Fruit fly (Drosophila melanogaster) whole organism, embryonic: ENCODE measurements around the gene CG12947.

Experiments
- Bteb2 ChIP-seq: fragments of 200-800 bp; sonication (Bioruptor generic); optimal IDR thresholded peaks from 2 replicates; lab custom pipeline; 2016; ENCODE audit warnings: missing biosample characterization, missing genetic modification characterization
- CG10321 ChIP-seq: fragments of 200-800 bp; sonication (Bioruptor generic); IDR thresholded peaks from 2 replicates; pipeline ENCODE4 v1.3.6; 2022; ENCODE audit warnings: missing biosample characterization, missing genetic modification characterization
- CG10979 ChIP-seq: fragments of 200-800 bp; sonication (Bioruptor generic); optimal IDR thresholded peaks from 2 replicates; lab custom pipeline; 2018; ENCODE audit warnings: missing biosample characterization, mild to moderate bottlenecking, missing genetic modification characterization, moderate library complexity
- CG11247 ChIP-seq: fragments of 200-800 bp; sonication (Bioruptor generic); IDR thresholded peaks from 2 replicates; pipeline ENCODE4 v1.3.6; 2022; ENCODE audit warnings: missing biosample characterization, missing genetic modification characterization
- CG12659 ChIP-seq: fragments of 200-800 bp; sonication (Bioruptor generic); optimal IDR thresholded peaks from 3 replicates; lab custom pipeline; 2017; ENCODE audit warnings: mild to moderate bottlenecking, missing biosample characterization, missing genetic modification reagents, missing genetic modification characterization
- CG12942 ChIP-seq: fragments of 200-800 bp; sonication (Bioruptor generic); optimal IDR thresholded peaks from 3 replicates; lab custom pipeline; 2016; ENCODE audit warnings: missing biosample characterization, missing genetic modification characterization
- CG15073 ChIP-seq: fragments of 200-800 bp; sonication (Bioruptor generic); optimal IDR thresholded peaks from 2 replicates; lab custom pipeline; 2016; ENCODE audit warnings: missing biosample characterization, missing genetic modification characterization
- CG1647 ChIP-seq: fragments of 200-800 bp; sonication (Bioruptor generic); optimal IDR thresholded peaks from 3 replicates; lab custom pipeline; 2016; ENCODE audit warnings: missing biosample characterization, missing genetic modification characterization
- CG17186 ChIP-seq: fragments of 200-800 bp; sonication (Bioruptor generic); optimal IDR thresholded peaks from 3 replicates; lab custom pipeline; 2017; ENCODE audit warnings: missing biosample characterization, missing genetic modification reagents, missing genetic modification characterization
- CG17328 ChIP-seq: fragments of 200-800 bp; sonication (Bioruptor generic); IDR thresholded peaks from 2 replicates; pipeline ENCODE4 v1.3.6; 2022; ENCODE audit warnings: missing biosample characterization, missing genetic modification characterization
- CG18011 ChIP-seq: fragments of 200-800 bp; sonication (Bioruptor generic); optimal IDR thresholded peaks from 2 replicates; lab custom pipeline; 2017; ENCODE audit warnings: missing biosample characterization, missing genetic modification characterization, mild to moderate bottlenecking, moderate library complexity, missing genotype
- CG2116 ChIP-seq: fragments of 200-800 bp; sonication (Bioruptor generic); optimal IDR thresholded peaks from 3 replicates; lab custom pipeline; 2018; ENCODE audit warnings: missing biosample characterization, mild to moderate bottlenecking, missing genetic modification characterization
- CG2120 ChIP-seq: fragments of 200-800 bp; sonication (Bioruptor generic); optimal IDR thresholded peaks from 3 replicates; lab custom pipeline; 2016; ENCODE audit warnings: missing biosample characterization, missing genetic modification characterization
- CG3065 ChIP-seq: fragments of 200-800 bp; sonication (Bioruptor generic); optimal IDR thresholded peaks from 2 replicates; lab custom pipeline; 2016; ENCODE audit warnings: missing biosample characterization, missing genetic modification characterization
- CG31224 ChIP-seq: fragments of 200-800 bp; sonication (Bioruptor generic); IDR thresholded peaks from 2 replicates; pipeline ENCODE4 v1.3.6; 2022; ENCODE audit warnings: missing biosample characterization, missing genetic modification characterization
- CG32767 ChIP-seq: fragments of 200-800 bp; sonication (Bioruptor generic); IDR thresholded peaks from 2 replicates; pipeline ENCODE4 v1.3.6; 2022; ENCODE audit warnings: missing biosample characterization, missing genetic modification characterization
- CG4854 ChIP-seq: fragments of 200-800 bp; sonication (Bioruptor generic); optimal IDR thresholded peaks from 2 replicates; lab custom pipeline; 2016; ENCODE audit warnings: missing biosample characterization, missing genetic modification characterization, inconsistent platforms
- CG6791 ChIP-seq: fragments of 200-800 bp; sonication (Bioruptor generic); IDR thresholded peaks from 3 replicates; pipeline ENCODE4 v1.3.6; 2022; ENCODE audit warnings: missing biosample characterization, missing genetic modification characterization; ENCODE audit not compliant: partially characterized antibody
- CG7271 ChIP-seq: fragments of 200-800 bp; sonication (Bioruptor generic); optimal IDR thresholded peaks from 2 replicates; lab custom pipeline; 2018; ENCODE audit warnings: missing biosample characterization, mild to moderate bottlenecking, missing genetic modification characterization, moderate library complexity
- CG8290 ChIP-seq, 3 experiments: fragments of 200-800 bp; sonication (Bioruptor generic); optimal IDR thresholded peaks; 2 replicates each; lab custom pipeline; 2016 to 2019; ENCODE audit warnings: missing biosample characterization in 3 of 3, missing genetic modification characterization in 3 of 3, mild to moderate bottlenecking in 2 of 3, moderate library complexity in 1 of 3
- CG9437 ChIP-seq: fragments of 200-800 bp; sonication (Bioruptor generic); optimal IDR thresholded peaks from 2 replicates; lab custom pipeline; 2018; ENCODE audit warnings: missing biosample characterization, mild to moderate bottlenecking, missing genetic modification characterization
- Camta ChIP-seq: fragments of 200-800 bp; sonication (Bioruptor generic); optimal IDR thresholded peaks from 2 replicates; lab custom pipeline; 2016; ENCODE audit warnings: missing biosample characterization, missing genetic modification characterization
- HLH4C ChIP-seq: fragments of 200-800 bp; sonication (Bioruptor generic); IDR thresholded peaks from 3 replicates; pipeline ENCODE4 v1.3.6; 2022; ENCODE audit warnings: missing biosample characterization, missing genetic modification characterization; ENCODE audit not compliant: partially characterized antibody
- Med ChIP-seq: fragments of 200-800 bp; sonication (Bioruptor generic); peaks from one replicate; lab custom pipeline; 2016; ENCODE audit warnings: missing biosample characterization, missing genetic modification characterization, mild to moderate bottlenecking, inconsistent platforms, moderate library complexity
- NFAT ChIP-seq: fragments of 200-800 bp; sonication (Bioruptor generic); IDR thresholded peaks from 2 replicates; pipeline ENCODE4 v1.3.6; 2022; ENCODE audit warnings: missing biosample characterization, missing genetic modification characterization
- Scr ChIP-seq: fragments of 200-800 bp; sonication (Bioruptor generic); IDR thresholded peaks from 2 replicates; pipeline ENCODE4 v1.3.6; 2022; ENCODE audit warnings: missing biosample characterization, missing genetic modification characterization; ENCODE audit not compliant: partially characterized antibody
- Side ChIP-seq: fragments of 200-800 bp; sonication (Bioruptor generic); optimal IDR thresholded peaks from 2 replicates; lab custom pipeline; 2016; ENCODE audit warnings: missing biosample characterization, missing genetic modification characterization
- Six4 ChIP-seq: fragments of 200-800 bp; sonication (Bioruptor generic); optimal IDR thresholded peaks from 2 replicates; lab custom pipeline; 2016; ENCODE audit warnings: missing biosample characterization, missing genetic modification characterization
- Vsx1 ChIP-seq: fragments of 200-800 bp; sonication (Bioruptor generic); optimal IDR thresholded peaks from 2 replicates; lab custom pipeline; 2017; ENCODE audit warnings: missing biosample characterization, mild to moderate bottlenecking, missing genetic modification characterization, missing genetic modification reagents
- Xrp1 ChIP-seq: fragments of 200-800 bp; sonication (Bioruptor generic); IDR thresholded peaks from 2 replicates; pipeline ENCODE4 v1.3.6; 2022; ENCODE audit warnings: missing biosample characterization, missing genetic modification characterization
- ara ChIP-seq: fragments of 200-800 bp; sonication (Bioruptor generic); IDR thresholded peaks from 2 replicates; pipeline ENCODE4 v1.3.6; 2022; ENCODE audit warnings: missing biosample characterization, missing genetic modification characterization
- bcd ChIP-seq: fragments of 200-800 bp; sonication (Bioruptor generic); optimal IDR thresholded peaks from 2 replicates; lab custom pipeline; 2017; ENCODE audit warnings: missing biosample characterization, mild to moderate bottlenecking, missing genetic modification characterization
- bsh ChIP-seq, 2 experiments: fragments of 200-800 bp; sonication (Bioruptor generic); optimal IDR thresholded peaks; 2 replicates each; lab custom pipeline; 2017 to 2018; ENCODE audit warnings: mild to moderate bottlenecking in 2 of 2, missing biosample characterization in 2 of 2, missing genetic modification characterization in 2 of 2, moderate library complexity in 1 of 2
- cato ChIP-seq: fragments of 200-800 bp; sonication (Bioruptor generic); optimal IDR thresholded peaks from 2 replicates; lab custom pipeline; 2016; ENCODE audit warnings: missing biosample characterization, missing genetic modification characterization, borderline replicate concordance
- caup ChIP-seq: fragments of 200-800 bp; sonication (Bioruptor generic); optimal IDR thresholded peaks from 3 replicates; lab custom pipeline; 2017; ENCODE audit warnings: missing biosample characterization, mild to moderate bottlenecking, missing genetic modification characterization, moderate library complexity; ENCODE audit not compliant: severe bottlenecking
- corto ChIP-seq: fragments of 200-800 bp; sonication (Bioruptor generic); optimal IDR thresholded peaks from 2 replicates; lab custom pipeline; 2016; ENCODE audit warnings: missing biosample characterization, mild to moderate bottlenecking, missing genetic modification characterization, moderate library complexity
- crp ChIP-seq, 2 experiments: fragments of 200-800 bp; sonication (Bioruptor generic); optimal IDR thresholded peaks; 2 replicates in 1 of 2; 3 replicates in 1 of 2; lab custom pipeline; 2017; ENCODE audit warnings: missing biosample characterization in 2 of 2, missing genetic modification characterization in 2 of 2, mild to moderate bottlenecking in 1 of 2, moderate library complexity in 1 of 2
- fd64A ChIP-seq: fragments of 200-800 bp; sonication (Bioruptor generic); optimal IDR thresholded peaks from 3 replicates; lab custom pipeline; 2018; ENCODE audit warnings: missing biosample characterization, mild to moderate bottlenecking, missing genetic modification characterization
- hkb ChIP-seq, 2 experiments: fragments of 200-800 bp in 1 of 2; fragments of >200 bp in 1 of 2; sonication (Bioruptor generic) in 1 of 2; IDR thresholded peaks in 1 of 2; optimal IDR thresholded peaks in 1 of 2; 2 replicates each; pipeline versions ENCODE4 v1.3.6 to Lab custom; 2017 to 2022; ENCODE audit warnings: missing biosample characterization in 1 of 2, missing genetic modification characterization in 1 of 2
- lab ChIP-seq: fragments of 200-800 bp; sonication (Bioruptor generic); optimal IDR thresholded peaks from 3 replicates; lab custom pipeline; 2017; ENCODE audit warnings: missing biosample characterization, missing genetic modification characterization, mild to moderate bottlenecking, moderate library complexity, missing genetic modification reagents
- lbe ChIP-seq: fragments of 200-800 bp; sonication (Bioruptor generic); optimal IDR thresholded peaks from 2 replicates; lab custom pipeline; 2016; ENCODE audit warnings: missing biosample characterization, mild to moderate bottlenecking, missing genetic modification characterization
- luna ChIP-seq: fragments of 200-800 bp; sonication (Bioruptor generic); optimal IDR thresholded peaks from 2 replicates; lab custom pipeline; 2016; ENCODE audit warnings: missing biosample characterization, missing genetic modification characterization
- p53 ChIP-seq: fragments of 200-800 bp; sonication (Bioruptor generic); optimal IDR thresholded peaks from 2 replicates; lab custom pipeline; 2016; ENCODE audit warnings: missing biosample characterization, missing genetic modification characterization
- stwl ChIP-seq: fragments of 200-800 bp; sonication (Bioruptor generic); optimal IDR thresholded peaks from 3 replicates; lab custom pipeline; 2018; ENCODE audit warnings: missing biosample characterization, mild to moderate bottlenecking, missing genetic modification characterization, moderate library complexity
- sug ChIP-seq: fragments of 200-800 bp; optimal IDR thresholded peaks from 2 replicates; lab custom pipeline; 2019; ENCODE audit warnings: missing biosample characterization, mild to moderate bottlenecking, missing genetic modification characterization, moderate library complexity
- tup ChIP-seq: fragments of 200-800 bp; sonication (Bioruptor generic); optimal IDR thresholded peaks from 2 replicates; lab custom pipeline; 2016; ENCODE audit warnings: missing biosample characterization, mild to moderate bottlenecking, missing genetic modification characterization, moderate library complexity
- vfl ChIP-seq: fragments of 200-800 bp; sonication (Bioruptor generic); optimal IDR thresholded peaks from 2 replicates; lab custom pipeline; 2016; ENCODE audit warnings: missing biosample characterization, missing genetic modification characterization

Gene CG12947

dm6 chr3R:9800644-9801330 lies 20.9 kb downstream of the CG12947 start, which contains the start of the genes CG9467 and CG8526 (continued):
- TF ChIP-seq CG1647 (GFP tag; lab: Kevin White, UChicago) (peak; percentile 23), CG12942 (GFP tag; lab: Kevin White, UChicago) (peak; percentile 69), p53 (GFP tag; lab: Kevin White, UChicago) (no peak), HLH4C (GFP tag; lab: Robert Waterston, UW) (peak; percentile 71), CG2116 (GFP tag; lab: Kevin White, UChicago) (peak; percentile 77), CG10321 (GFP tag; lab: Robert Waterston, UW) (no peak), CG17186 (GFP tag; lab: Kevin White, UChicago) (peak; percentile 24), fd64A (GFP tag; lab: Kevin White, UChicago) (no peak), CG9437 (GFP tag; lab: Kevin White, UChicago) (peak; percentile 50), corto (no peak), CG12659 (GFP tag; lab: Kevin White, UChicago) (peak; percentile 75), caup (GFP tag; lab: Kevin White, UChicago) (peak; percentile 49), CG3065 (GFP tag; lab: Kevin White, UChicago) (peak; percentile 37), lbe (peak; percentile 65), luna (GFP tag; lab: Kevin White, UChicago) (no peak), CG4854 (peak; percentile 33), tup (GFP tag; lab: Kevin White, UChicago) (peak; percentile 13), Side (GFP tag; lab: Kevin White, UChicago) (no peak), Xrp1 (GFP tag; lab: Robert Waterston, UW) (peak; percentile 53; the same call in 1 of the 2 replicates), CG11247 (GFP tag; lab: Robert Waterston, UW) (0 out of 2 replicates have a peak, but pooled peaks have one; percentile 29), bcd (peak; percentile 67), hkb (optimal IDR thresholded peaks at IDR 0.05; lab: Kevin White, UChicago) (no peak), hkb (GFP tag; IDR thresholded peaks at IDR 0.05; lab: Robert Waterston, UW) (no peak), lab (GFP tag; lab: Kevin White, UChicago) (no peak), cato (peak; percentile 44), stwl (tag; lab: Kevin White, UChicago) (peak; percentile 66), CG18011 (GFP tag; lab: Kevin White, UChicago) (peak; percentile 26), Scr (peak; percentile 90), CG6791 (GFP tag; lab: Robert Waterston, UW) (peak; percentile 63), CG31224 (GFP tag; lab: Robert Waterston, UW) (0 out of 2 replicates have a peak, but pooled peaks have one; percentile 26), CG8290 (GFP tag; optimal IDR thresholded peaks at IDR 0.05; lab: Kevin White, UChicago) (peak; percentile 60), CG8290 (tag; optimal IDR thresholded peaks at IDR 0.05; lab: Kevin White, UChicago) (no peak), Med (GFP tag; lab: Kevin White, UChicago) (peak; percentile 80), sug (peak; percentile 100), crp (GFP tag; optimal IDR thresholded peaks at IDR 0.05; lab: Kevin White, UChicago) (peak in 1 of 2 experiments; percentile 15), Vsx1 (no peak), Six4 (GFP tag; lab: Kevin White, UChicago) (peak; percentile 35), CG32767 (GFP tag; lab: Robert Waterston, UW) (peak; percentile 30; the same call in 1 of the 2 replicates), CG7271 (tag; lab: Kevin White, UChicago) (no peak), Camta (no peak), vfl (GFP tag; lab: Kevin White, UChicago) (peak; percentile 40), CG2120 (GFP tag; lab: Kevin White, UChicago) (peak; percentile 74), CG15073 (peak; percentile 54), Bteb2 (GFP tag; lab: Kevin White, UChicago) (no peak), CG17328 (GFP tag; lab: Robert Waterston, UW) (no peak), bsh (GFP tag; optimal IDR thresholded peaks at IDR 0.05; lab: Kevin White, UChicago) (peak in 1 of 2 experiments; percentile 48), CG10979 (peak; percentile 38), ara (0 out of 2 replicates have a peak, but pooled peaks have one; percentile 35), NFAT (GFP tag; lab: Robert Waterston, UW) (peak; percentile 64)
